Worm (Caenorhabditis elegans): ENCODE measurements around the gene ced-5.

ced-5 gene

DNA sequence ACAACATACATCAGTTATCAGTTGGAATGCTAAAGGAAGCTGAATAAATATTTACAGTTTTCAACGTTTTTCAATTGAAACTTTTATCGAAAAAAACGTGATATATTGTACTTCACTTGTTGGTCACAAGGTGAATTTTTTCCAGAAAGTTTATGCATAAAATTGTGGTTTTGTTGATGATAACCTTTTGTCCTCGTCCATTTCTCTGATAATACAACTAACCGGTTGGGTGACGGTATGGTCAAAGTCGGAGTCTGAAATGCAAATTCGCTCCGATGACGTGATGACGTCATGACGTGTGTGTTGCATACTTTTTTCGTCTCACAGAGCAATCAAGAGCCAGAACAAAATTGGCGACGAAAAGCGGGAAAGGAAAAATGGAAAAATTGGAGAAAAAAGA, 27.5 kb downstream of the ced-5 start (continued):
- peak; percentile 74 for TF ChIP-seq nhr-48 (tag; optimal IDR thresholded peaks at IDR 0.05)
- TF ChIP-seq dmd-6 (GFP tag; IDR thresholded peaks at IDR 0.05): peak; percentile 71
- peak; percentile 89 for TF ChIP-seq dve-1 (tag; optimal IDR thresholded peaks at IDR 0.05; ENCODE audit: insufficient read depth)
- no peak for TF ChIP-seq ctbp-1 (GFP tag; IDR thresholded peaks at IDR 0.05)
- no peak for TF ChIP-seq lin-13 (GFP tag; optimal IDR thresholded peaks at IDR 0.05)
- TF ChIP-seq snpc-1.2 (GFP tag; IDR thresholded peaks at IDR 0.05): no peak
- no peak for TF ChIP-seq duxl-1 (tag; optimal IDR thresholded peaks at IDR 0.05; ENCODE audit: poor library complexity)
- TF ChIP-seq daf-12 (tag; optimal IDR thresholded peaks at IDR 0.05): no peak
- TF ChIP-seq mes-2 (tag; optimal IDR thresholded peaks at IDR 0.05; ENCODE audit: poor library complexity, severe bottlenecking): peak; percentile 8
- no peak for TF ChIP-seq nhr-10 (tag; optimal IDR thresholded peaks at IDR 0.05)
- no peak for TF ChIP-seq jun-1 (tag; optimal IDR thresholded peaks at IDR 0.05)
- TF ChIP-seq nhr-77 (tag; optimal IDR thresholded peaks at IDR 0.05): peak; percentile 43
- TF ChIP-seq ZK337.2 (GFP tag; IDR thresholded peaks at IDR 0.05): no peak
- TF ChIP-seq Y105C5A.15 (GFP tag; IDR thresholded peaks at IDR 0.05): no peak
- TF ChIP-seq madf-9 (GFP tag; conservative IDR thresholded peaks at IDR 0.05): no peak
- peak; percentile 32 for TF ChIP-seq mxl-3 (GFP tag; optimal IDR thresholded peaks at IDR 0.05)
- TF ChIP-seq ceh-44 (GFP tag; IDR thresholded peaks at IDR 0.05): no peak
- TF ChIP-seq ceh-32 (tag; optimal IDR thresholded peaks at IDR 0.05; ENCODE audit: poor library complexity): no peak
- no peak for TF ChIP-seq madf-5 (GFP tag; IDR thresholded peaks at IDR 0.05)
- TF ChIP-seq nhr-28 (tag; optimal IDR thresholded peaks at IDR 0.05): peak; percentile 51
- no peak for TF ChIP-seq dmd-8 (GFP tag; IDR thresholded peaks at IDR 0.05)
- TF ChIP-seq hmg-1.1 (GFP tag; IDR thresholded peaks at IDR 0.05): no peak
- no peak for TF ChIP-seq unc-39 (tag; optimal IDR thresholded peaks at IDR 0.05)
- TF ChIP-seq ceh-62 (tag; optimal IDR thresholded peaks at IDR 0.05): no peak
- TF ChIP-seq F49E8.2 (tag; optimal IDR thresholded peaks at IDR 0.05; ENCODE audit: borderline replicate concordance): no peak
- no peak for TF ChIP-seq spr-1 (tag; optimal IDR thresholded peaks at IDR 0.05)
- no peak for TF ChIP-seq F10B5.3 (tag; optimal IDR thresholded peaks at IDR 0.05)
- TF ChIP-seq skn-1 (tag; optimal IDR thresholded peaks at IDR 0.05): no peak

- TF ChIP-seq hlh-11 (tag; optimal IDR thresholded peaks at IDR 0.05) (peak; percentile 0), aha-1 (tag) (peak; percentile 79), lsy-2 (tag; optimal IDR thresholded peaks at IDR 0.05) (peak in 1 of 2 experiments; percentile 6), nhr-11 (tag; optimal IDR thresholded peaks at IDR 0.05) (peak; percentile 66), jun-1 (tag; optimal IDR thresholded peaks at IDR 0.05) (no peak), cey-2 (tag; optimal IDR thresholded peaks at IDR 0.05; ENCODE audit: borderline replicate concordance, insufficient read depth) (no peak), daf-16 (GFP tag; optimal IDR thresholded peaks at IDR 0.05) (peak in 1 of 2 experiments; percentile 59), daf-16 (tag; optimal IDR thresholded peaks at IDR 0.05) (peak; percentile 20), hlh-30 (tag; optimal IDR thresholded peaks at IDR 0.05; ENCODE audit: insufficient read depth) (peak; percentile 80)
Observed at ce11 chrIV:10512752-10513151, 28.8 kb downstream of the ced-5 start.

- TF ChIP-seq daf-16 (GFP tag; optimal IDR thresholded peaks at IDR 0.05): no peak
- TF ChIP-seq daf-16 (tag; optimal IDR thresholded peaks at IDR 0.05): no peak
- no peak for TF ChIP-seq fkh-10 (GFP tag; optimal IDR thresholded peaks at IDR 0.05)
- no peak for TF ChIP-seq ceh-62 (tag; optimal IDR thresholded peaks at IDR 0.05)
- no peak for TF ChIP-seq madf-9 (GFP tag; conservative IDR thresholded peaks at IDR 0.05)
- no peak for TF ChIP-seq daf-12 (tag; optimal IDR thresholded peaks at IDR 0.05)
- no peak for TF ChIP-seq nhr-41 (GFP tag; IDR thresholded peaks at IDR 0.05)
- no peak for TF ChIP-seq jun-1 (tag; optimal IDR thresholded peaks at IDR 0.05)
- peak in 1 of 2 experiments; percentile 10 for TF ChIP-seq hif-1 (tag; optimal IDR thresholded peaks at IDR 0.05)
- TF ChIP-seq Y48G9A.11 (GFP tag; IDR thresholded peaks at IDR 0.05): no peak
- no peak for TF ChIP-seq tag-97 (GFP tag; IDR thresholded peaks at IDR 0.05)
- no peak for TF ChIP-seq dmd-8 (GFP tag; IDR thresholded peaks at IDR 0.05)
- peak; percentile 59 for TF ChIP-seq dve-1 (tag; optimal IDR thresholded peaks at IDR 0.05; ENCODE audit: insufficient read depth)
- no peak for TF ChIP-seq D1046.2 (GFP tag; IDR thresholded peaks at IDR 0.05)
- TF ChIP-seq nhr-237 (tag; optimal IDR thresholded peaks at IDR 0.05): no peak
- no peak for TF ChIP-seq nhr-77 (tag; optimal IDR thresholded peaks at IDR 0.05)
- TF ChIP-seq ceh-32 (tag; optimal IDR thresholded peaks at IDR 0.05; ENCODE audit: poor library complexity): no peak
- no peak for TF ChIP-seq ceh-20 (GFP tag; IDR thresholded peaks at IDR 0.05)
- TF ChIP-seq ztf-7 (tag; optimal IDR thresholded peaks at IDR 0.05): no peak
- no peak for TF ChIP-seq F10B5.3 (tag; optimal IDR thresholded peaks at IDR 0.05)
- TF ChIP-seq F49E8.2 (tag; optimal IDR thresholded peaks at IDR 0.05; ENCODE audit: borderline replicate concordance): no peak
- no peak for TF ChIP-seq mes-2 (tag; optimal IDR thresholded peaks at IDR 0.05; ENCODE audit: poor library complexity, severe bottlenecking)
- TF ChIP-seq snpc-1.2 (GFP tag; IDR thresholded peaks at IDR 0.05): no peak
- no peak for TF ChIP-seq madf-5 (GFP tag; IDR thresholded peaks at IDR 0.05)
- TF ChIP-seq set-16 (GFP tag; IDR thresholded peaks at IDR 0.05): no peak
- TF ChIP-seq mxl-3 (GFP tag; optimal IDR thresholded peaks at IDR 0.05): no peak
Observed at ce11 chrIV:10513266-10513665, 29.4 kb downstream of the ced-5 start.

Measured in whole organism, L4 larva.